Worm (Caenorhabditis elegans) whole organism, early embryonic: Measurements from ENCODE around the gene F46F5.15.

ENCODE experiments used
- aly-1 ChIP-seq: sonication (generic microtip); optimal IDR thresholded peaks from 2 replicates; lab custom pipeline; 2016; ENCODE audit warnings: missing genetic modification characterization, missing compliant biosample characterization
- ama-1 ChIP-seq: fragments of 150-350 bp; optimal IDR thresholded peaks from 2 replicates; lab custom pipeline; 2014
- flt-1 ChIP-seq: fragments of 200-800 bp; sonication (Bioruptor generic); IDR thresholded peaks from 2 replicates; pipeline ENCODE4 v1.3.6; 2022; ENCODE audit warnings: missing genetic modification characterization, missing compliant biosample characterization
- sea-1 ChIP-seq: fragments of 200-800 bp; sonication (Bioruptor generic); conservative IDR thresholded peaks from 2 replicates; pipeline ENCODE4 v1.3.6; 2022; ENCODE audit warnings: missing genetic modification characterization, missing compliant biosample characterization
- tbx-11 ChIP-seq: fragments of 200-800 bp; sonication (Bioruptor generic); IDR thresholded peaks from 2 replicates; pipeline ENCODE4 v1.3.6; 2022; ENCODE audit warnings: missing genetic modification characterization, missing compliant biosample characterization
- tbx-37 ChIP-seq: fragments of 200-800 bp; sonication (Bioruptor generic); conservative IDR thresholded peaks from 2 replicates; pipeline ENCODE4 v1.3.6; 2022; ENCODE audit warnings: missing genetic modification reagents, missing genetic modification characterization, missing compliant biosample characterization

ce11 chrII:765219-765618 is 23.0 kb upstream of the F46F5.15 start, which contains the start of gene C08G5.7:
- no peak for TF ChIP-seq ama-1 (lab: Kevin White, UChicago)
- no peak for TF ChIP-seq flt-1
- TF ChIP-seq aly-1 (tag; lab: Kevin White, UChicago), result no peak
- TF ChIP-seq sea-1 (GFP tag; lab: Robert Waterston, UW), result no peak
- no peak for TF ChIP-seq tbx-11 (GFP tag; lab: Robert Waterston, UW)
- no peak for TF ChIP-seq tbx-37 (GFP tag; lab: Robert Waterston, UW)
